Worm (Caenorhabditis elegans) whole organism, L1 larva: Measurements from ENCODE around the gene tmc-1.

Source experiments
- C04F5.9 ChIP-seq: sonication (generic microtip); optimal IDR thresholded peaks from 2 replicates; lab custom pipeline; 2016; ENCODE audit warnings: missing genetic modification characterization, missing compliant biosample characterization
- F16B12.6 ChIP-seq: fragments of 150-350 bp; optimal IDR thresholded peaks from 2 replicates; lab custom pipeline; 2014; ENCODE audit warnings: missing biosample characterization, missing genetic modification characterization
- Y116A8C.19 ChIP-seq: sonication (generic microtip); optimal IDR thresholded peaks from 2 replicates; lab custom pipeline; 2016; ENCODE audit warnings: missing compliant biosample characterization, missing genetic modification characterization, borderline replicate concordance
- aly-2 ChIP-seq: fragments of 150-350 bp; optimal IDR thresholded peaks from 2 replicates; lab custom pipeline; 2014; ENCODE audit warnings: missing biosample characterization, missing genetic modification characterization
- ceh-8 ChIP-seq: fragments of 200-800 bp; sonication (Bioruptor generic); optimal IDR thresholded peaks from 2 replicates; lab custom pipeline; 2018; ENCODE audit warnings: mild to moderate bottlenecking, missing genetic modification characterization, moderate library complexity, missing compliant biosample characterization
- efl-1 ChIP-seq, 4 experiments: fragments of 150-350 bp; optimal IDR thresholded peaks in 3 of 4; peaks in 1 of 4; 1 replicate in 1 of 4; 2 replicates in 3 of 4; lab custom pipeline; 2014; ENCODE audit warnings: missing biosample characterization in 2 of 4, missing genetic modification characterization in 2 of 4, missing genetic modification reagents in 2 of 4
- egl-13 ChIP-seq: sonication (generic microtip); optimal IDR thresholded peaks from 2 replicates; lab custom pipeline; 2016; ENCODE audit warnings: missing genotype, missing genetic modification reagents, missing genetic modification characterization, missing compliant biosample characterization
- egl-27 ChIP-seq, 2 experiments: fragments of 150-350 bp in 1 of 2; sonication (generic microtip); optimal IDR thresholded peaks; 3 replicates each; lab custom pipeline; 2017 to 2018; ENCODE audit warnings: missing biosample characterization in 2 of 2, missing genetic modification characterization in 2 of 2, missing genetic modification reagents in 2 of 2
- elt-2 ChIP-seq: sonication (generic microtip); optimal IDR thresholded peaks from 2 replicates; lab custom pipeline; 2016; ENCODE audit warnings: missing genetic modification characterization, mild to moderate bottlenecking, inconsistent platforms, missing compliant biosample characterization, missing genetic modification reagents
- elt-3 ChIP-seq, 6 experiments: fragments of 150-350 bp in 1 of 6; sonication (generic microtip); optimal IDR thresholded peaks; 2 replicates each; lab custom pipeline; 2017 to 2018; ENCODE audit warnings: missing biosample characterization in 6 of 6, missing genetic modification characterization in 6 of 6, inconsistent platforms in 1 of 6
- ets-5 ChIP-seq: fragments of 200-800 bp; sonication (Bioruptor generic); IDR thresholded peaks from 2 replicates; pipeline ENCODE4 v1.3.6; 2022; ENCODE audit warnings: missing genetic modification characterization, missing compliant biosample characterization
- fkh-10 ChIP-seq: sonication (generic microtip); optimal IDR thresholded peaks from 2 replicates; lab custom pipeline; 2017; ENCODE audit warnings: missing biosample characterization, missing genetic modification reagents, missing genetic modification characterization
- grh-1 ChIP-seq: fragments of 200-800 bp; sonication (Bioruptor generic); IDR thresholded peaks from 2 replicates; pipeline ENCODE4 v1.3.6; 2022; ENCODE audit warnings: missing genetic modification reagents, missing genetic modification characterization, missing compliant biosample characterization
- irx-1 ChIP-seq: sonication (generic microtip); optimal IDR thresholded peaks from 2 replicates; lab custom pipeline; 2016; ENCODE audit warnings: missing genetic modification characterization, missing compliant biosample characterization
- isw-1 ChIP-seq: fragments of 200-800 bp; sonication (Bioruptor generic); IDR thresholded peaks from 2 replicates; pipeline ENCODE4 v1.3.6; 2022; ENCODE audit warnings: missing genetic modification characterization, missing compliant biosample characterization
- lin-13 ChIP-seq: fragments of 150-350 bp; optimal IDR thresholded peaks from 2 replicates; lab custom pipeline; 2014; ENCODE audit warnings: missing biosample characterization, missing genetic modification reagents, missing genetic modification characterization
- lin-14 ChIP-seq: fragments of 200-800 bp; sonication (Bioruptor generic); optimal IDR thresholded peaks from 2 replicates; lab custom pipeline; 2018; ENCODE audit warnings: mild to moderate bottlenecking, missing genetic modification characterization, moderate library complexity, missing compliant biosample characterization
- lin-35 ChIP-seq, 2 experiments: fragments of 150-350 bp; optimal IDR thresholded peaks; 2 replicates each; lab custom pipeline; 2014; ENCODE audit warnings: missing biosample characterization in 2 of 2, missing genetic modification characterization in 2 of 2, missing genetic modification reagents in 2 of 2
- lin-39 ChIP-seq: fragments of 150-350 bp; optimal IDR thresholded peaks from 2 replicates; lab custom pipeline; 2014; ENCODE audit warnings: missing biosample characterization, missing genetic modification reagents, missing genetic modification characterization
- mdl-1 ChIP-seq, 2 experiments: fragments of 150-350 bp; optimal IDR thresholded peaks; 2 replicates each; lab custom pipeline; 2014 to 2017; ENCODE audit warnings: missing biosample characterization in 2 of 2, missing genetic modification characterization in 2 of 2, inconsistent platforms in 1 of 2
- nhr-19 ChIP-seq: fragments of 200-800 bp; sonication (Bioruptor generic); conservative IDR thresholded peaks from 2 replicates; pipeline ENCODE4 v1.3.6; 2022; ENCODE audit warnings: missing genetic modification characterization, missing compliant biosample characterization
- nhr-28 ChIP-seq: fragments of 150-350 bp; optimal IDR thresholded peaks from 2 replicates; lab custom pipeline; 2014; ENCODE audit warnings: missing biosample characterization, missing genetic modification characterization
- nhr-47 ChIP-seq: sonication (generic microtip); optimal IDR thresholded peaks from 2 replicates; lab custom pipeline; 2016; ENCODE audit warnings: mild to moderate bottlenecking, missing genetic modification characterization, moderate library complexity, missing compliant biosample characterization
- nhr-76 ChIP-seq: sonication (generic microtip); optimal IDR thresholded peaks from 2 replicates; lab custom pipeline; 2017; ENCODE audit warnings: missing biosample characterization, missing genetic modification characterization
- nhr-84 ChIP-seq: sonication (generic microtip); optimal IDR thresholded peaks from 2 replicates; lab custom pipeline; 2017; ENCODE audit warnings: missing biosample characterization, missing genetic modification characterization
- nhr-90 ChIP-seq: sonication (generic microtip); optimal IDR thresholded peaks from 2 replicates; lab custom pipeline; 2016; ENCODE audit warnings: mild to moderate bottlenecking, missing genetic modification characterization, missing compliant biosample characterization; ENCODE audit not compliant: poor library complexity
- pqm-1 ChIP-seq: sonication (generic microtip); optimal IDR thresholded peaks from 3 replicates; lab custom pipeline; 2017; ENCODE audit warnings: missing biosample characterization, missing genetic modification characterization
- skn-1 ChIP-seq: fragments of 150-350 bp; optimal IDR thresholded peaks from 2 replicates; lab custom pipeline; 2014; ENCODE audit warnings: missing biosample characterization, missing genetic modification characterization
- snpc-4 ChIP-seq: fragments of 150-350 bp; optimal IDR thresholded peaks from 2 replicates; lab custom pipeline; 2014; ENCODE audit warnings: missing biosample characterization, missing genetic modification characterization
- sup-37 ChIP-seq: fragments of 200-800 bp; sonication (Bioruptor generic); optimal IDR thresholded peaks from 2 replicates; lab custom pipeline; 2018; ENCODE audit warnings: mild to moderate bottlenecking, missing genetic modification characterization, missing compliant biosample characterization
- swsn-7 ChIP-seq: sonication (generic microtip); optimal IDR thresholded peaks from 2 replicates; lab custom pipeline; 2016; ENCODE audit warnings: missing genetic modification characterization, missing compliant biosample characterization
- tbx-2 ChIP-seq: sonication (generic microtip); optimal IDR thresholded peaks from 2 replicates; lab custom pipeline; 2016; ENCODE audit warnings: missing genetic modification characterization, missing compliant biosample characterization
- unc-62 ChIP-seq: fragments of 150-350 bp; optimal IDR thresholded peaks from 2 replicates; lab custom pipeline; 2014; ENCODE audit warnings: missing biosample characterization, missing genetic modification reagents, missing genetic modification characterization
- unc-86 ChIP-seq: sonication (generic microtip); optimal IDR thresholded peaks from 2 replicates; lab custom pipeline; 2016; ENCODE audit warnings: missing genetic modification characterization, missing compliant biosample characterization
- vab-15 ChIP-seq: sonication (generic microtip); optimal IDR thresholded peaks from 2 replicates; lab custom pipeline; 2017; ENCODE audit warnings: missing genotype, mild to moderate bottlenecking, missing genetic modification characterization, missing compliant biosample characterization
- zag-1 ChIP-seq: fragments of 150-350 bp; optimal IDR thresholded peaks from 2 replicates; lab custom pipeline; 2014; ENCODE audit warnings: missing biosample characterization, missing genetic modification characterization

tmc-1 gene

DNA sequence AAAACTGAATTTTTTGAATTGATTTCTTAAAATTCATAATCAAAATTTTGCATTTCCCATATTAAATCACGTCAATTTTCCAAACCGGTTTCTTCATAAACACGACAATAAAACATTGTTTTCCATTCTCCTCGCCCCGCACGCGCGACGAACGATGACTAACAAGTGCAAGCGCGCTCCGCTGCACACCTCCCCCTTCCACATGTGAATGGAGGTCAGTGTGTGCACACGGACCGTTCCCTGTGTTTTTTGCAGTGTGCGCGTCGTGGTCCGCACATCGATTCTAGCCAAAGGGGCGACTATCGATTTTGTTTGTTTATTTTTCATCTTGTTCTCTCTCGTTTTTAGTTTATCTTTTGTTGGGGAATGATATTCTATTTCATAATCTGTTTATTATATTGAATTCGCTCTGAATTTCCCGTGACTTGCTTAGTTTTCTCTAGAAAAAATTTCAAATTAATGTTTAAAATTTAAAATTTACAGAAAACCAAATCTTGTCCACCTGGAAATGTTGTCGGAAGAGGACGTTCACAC is 33.4 kb upstream of the tmc-1 start, which contains the start of gene snx-1 (continued):
- TF ChIP-seq tbx-2 (peak; percentile 52), snpc-4 (tag; lab: Kevin White, UChicago) (no peak), nhr-84 (tag; lab: Kevin White, UChicago) (no peak), unc-86 (tag; lab: Kevin White, UChicago) (peak; percentile 0), pqm-1 (tag; lab: Kevin White, UChicago) (no peak), efl-1 (optimal IDR thresholded peaks at IDR 0.05; lab: Kevin White, UChicago) (peak; percentile 14 to 26), efl-1 (GFP tag; optimal IDR thresholded peaks at IDR 0.05 in 1 of 2; lab: Kevin White, UChicago) (peak; percentile 3 to 11), nhr-47 (tag; lab: Kevin White, UChicago) (peak; percentile 57), swsn-7 (tag; lab: Kevin White, UChicago) (peak; percentile 33), elt-3 (tag; optimal IDR thresholded peaks at IDR 0.05; lab: Kevin White, UChicago) (no peak)

DNA sequence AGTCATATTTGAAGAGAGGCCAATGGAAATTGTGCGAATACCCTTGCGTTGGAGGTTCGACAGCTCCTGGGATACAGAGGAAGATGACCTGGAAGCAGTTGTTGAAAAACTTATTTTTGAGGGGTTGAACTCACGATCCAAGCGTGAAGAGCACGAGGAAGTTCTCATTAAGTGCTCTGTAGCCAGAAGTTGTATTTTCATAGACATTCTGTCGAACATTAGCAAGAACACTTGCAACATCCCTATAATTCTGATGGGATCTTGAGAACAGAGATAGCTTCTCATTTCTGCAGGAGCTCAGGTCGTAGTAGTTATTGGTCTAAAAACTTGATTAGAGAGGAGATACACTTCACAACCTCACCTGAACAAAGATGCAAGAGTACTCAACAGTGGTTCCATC is 20.4 kb upstream of the tmc-1 start:
- TF ChIP-seq unc-62 (GFP tag; lab: Kevin White, UChicago), result no peak
- no peak for TF ChIP-seq nhr-19
- TF ChIP-seq lin-35 (GFP tag; optimal IDR thresholded peaks at IDR 0.05; lab: Kevin White, UChicago), result no peak
- no peak for TF ChIP-seq fkh-10
- TF ChIP-seq C04F5.9 (tag; lab: Kevin White, UChicago), result no peak
- no peak for TF ChIP-seq grh-1 (GFP tag; lab: Robert Waterston, UW)
- TF ChIP-seq aly-2 (tag; lab: Kevin White, UChicago), result no peak
- TF ChIP-seq vab-15, result no peak
- TF ChIP-seq nhr-47 (tag; lab: Kevin White, UChicago), result no peak
- TF ChIP-seq skn-1, result no peak
- no peak for TF ChIP-seq lin-14 (GFP tag; lab: Kevin White, UChicago)
- no peak for TF ChIP-seq mdl-1 (tag; optimal IDR thresholded peaks at IDR 0.05; lab: Kevin White, UChicago)
- TF ChIP-seq egl-27 (tag; optimal IDR thresholded peaks at IDR 0.05; lab: Kevin White, UChicago), result no peak
- no peak for TF ChIP-seq nhr-76
- TF ChIP-seq sup-37 (GFP tag; lab: Kevin White, UChicago), result no peak
- no peak for TF ChIP-seq F16B12.6 (tag; lab: Kevin White, UChicago)
- no peak for TF ChIP-seq lin-39 (tag; lab: Kevin White, UChicago)
- TF ChIP-seq ceh-8 (GFP tag; lab: Kevin White, UChicago), result no peak
- TF ChIP-seq pqm-1 (tag; lab: Kevin White, UChicago), result no peak

DNA sequence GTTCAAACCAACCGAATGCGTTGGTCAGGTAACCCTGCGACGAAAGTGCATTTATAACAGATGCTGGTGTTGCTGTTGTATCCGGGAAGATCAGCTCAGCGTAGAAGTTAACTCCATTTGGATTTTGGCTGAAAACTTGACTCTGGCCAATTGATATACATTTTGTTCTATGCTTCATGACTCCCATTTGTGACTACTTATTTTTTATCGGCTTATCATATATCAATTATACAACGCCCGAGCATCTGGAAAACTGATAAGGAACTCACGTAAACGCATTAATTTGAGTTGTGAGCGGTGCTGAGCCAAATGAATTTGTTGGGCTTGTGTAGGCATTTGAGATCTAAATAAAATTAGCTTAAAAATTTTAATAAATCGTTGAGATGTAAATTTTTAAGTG is 14.6 kb upstream of the tmc-1 start:
- TF ChIP-seq elt-2 (tag; lab: Kevin White, UChicago), result peak; percentile 15
- TF ChIP-seq nhr-28 (tag; lab: Kevin White, UChicago), result no peak
- no peak for TF ChIP-seq Y116A8C.19 (tag; lab: Kevin White, UChicago)

DNA sequence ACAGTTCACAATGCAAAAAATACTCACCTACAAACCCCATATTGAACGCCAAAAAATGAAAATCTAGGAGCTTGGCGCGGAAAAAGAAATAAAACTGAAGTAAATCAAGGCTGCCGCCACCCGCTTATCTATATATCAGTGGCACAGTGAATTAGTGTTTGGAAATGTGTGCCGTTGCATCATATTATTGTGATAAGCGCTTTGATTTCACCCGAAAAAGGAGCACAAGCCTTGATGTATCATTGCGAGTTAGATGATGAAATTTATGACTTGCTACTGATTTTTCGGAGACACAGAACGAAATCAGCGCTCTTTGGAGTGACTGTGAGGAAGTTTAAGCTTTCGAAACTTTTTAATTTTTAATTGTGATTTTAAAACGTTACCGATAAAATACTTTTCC is 13.6 kb upstream of the tmc-1 start, which contains the start of the genes R193.2 and R193.6:
TSS of gene R193.2 (minus strand) at position 148 of the 400 bp plus-strand sequence.
TSS of gene R193.6 (plus strand) at position 350 of the 400 bp plus-strand sequence.
- no peak for TF ChIP-seq swsn-7 (tag; lab: Kevin White, UChicago)
- no peak for TF ChIP-seq egl-13
- TF ChIP-seq nhr-76, result no peak
- peak; percentile 96 for TF ChIP-seq elt-2 (tag; lab: Kevin White, UChicago)
- TF ChIP-seq ets-5, result no peak
- no peak for TF ChIP-seq isw-1 (GFP tag; lab: Robert Waterston, UW)
- TF ChIP-seq, all 84 proteins: peak for 1

DNA sequence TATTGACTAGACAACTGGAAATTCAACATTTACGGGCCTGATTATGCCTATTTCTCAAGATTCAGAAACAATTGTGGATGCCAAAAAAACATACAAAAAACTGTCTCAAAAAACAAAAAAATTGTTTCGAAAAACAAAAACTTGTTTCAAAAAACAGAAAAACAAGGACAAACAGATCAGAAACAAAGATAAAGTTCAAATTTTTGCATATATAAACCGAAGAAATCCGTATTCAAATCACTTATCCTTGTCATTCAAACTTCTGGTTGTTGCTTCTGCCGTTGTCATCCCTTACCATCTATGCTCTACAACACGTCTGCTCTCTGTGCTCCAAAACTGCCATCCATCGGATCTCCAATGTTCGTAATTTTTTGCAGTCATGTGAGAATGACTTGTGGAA is 7.4 kb upstream of the tmc-1 start, which contains the start of gene R193.1:
TSS of gene R193.1 (plus strand) at position 301 of the 400 bp plus-strand sequence.
- TF ChIP-seq nhr-90 (no peak), nhr-19 (no peak), Y116A8C.19 (tag; lab: Kevin White, UChicago) (no peak), F16B12.6 (tag; lab: Kevin White, UChicago) (no peak), nhr-47 (tag; lab: Kevin White, UChicago) (no peak), swsn-7 (tag; lab: Kevin White, UChicago) (no peak), irx-1 (tag; lab: Kevin White, UChicago) (no peak), ets-5 (no peak), lin-13 (GFP tag; lab: Kevin White, UChicago) (no peak), zag-1 (tag; lab: Kevin White, UChicago) (no peak)
